Worm (Caenorhabditis elegans): Measurements from ENCODE around the gene ZK666.14.
"Not testable (repeated sequence)": the region's sequence is repeated elsewhere in the genome, so short reads cannot be mapped to it uniquely, and the experiment has no call there.

The ZK666.14 gene

ce11 chrII:10483860-10484259 lies 10.7 kb upstream of the ZK666.14 start:
- TF ChIP-seq sptf-1 (tag; optimal IDR thresholded peaks at IDR 0.05) (no peak), zip-8 (tag; optimal IDR thresholded peaks at IDR 0.05) (no peak), tbx-8 (GFP tag; optimal IDR thresholded peaks at IDR 0.05) (no peak), drap-1 (GFP tag; optimal IDR thresholded peaks at IDR 0.05) (no peak), elt-1 (tag; optimal IDR thresholded peaks at IDR 0.05; ENCODE audit: borderline replicate concordance, insufficient read depth) (no peak), ces-1 (GFP tag; optimal IDR thresholded peaks at IDR 0.05) (no peak), mab-5 (tag; optimal IDR thresholded peaks at IDR 0.05) (no peak), lin-32 (GFP tag; optimal IDR thresholded peaks at IDR 0.05) (no peak)

ce11 chrII:10485640-10486039 lies 8.9 kb upstream of the ZK666.14 start:
- TF ChIP-seq lsy-2 (tag; optimal IDR thresholded peaks at IDR 0.05) = no peak
- no peak for TF ChIP-seq nhr-12 (tag; optimal IDR thresholded peaks at IDR 0.05)
- TF ChIP-seq unc-120 (tag; optimal IDR thresholded peaks at IDR 0.05; ENCODE audit: poor library complexity, severe bottlenecking) = no peak
- TF ChIP-seq mab-5 (tag; optimal IDR thresholded peaks at IDR 0.05) = no peak
- no peak for TF ChIP-seq nhr-237 (tag; optimal IDR thresholded peaks at IDR 0.05)
- TF ChIP-seq lin-13 (tag; optimal IDR thresholded peaks at IDR 0.05) = no peak
- no peak for TF ChIP-seq hlh-1 (tag; optimal IDR thresholded peaks at IDR 0.05)
- no peak for TF ChIP-seq unc-62 (GFP tag; optimal IDR thresholded peaks at IDR 0.05)
- no peak for TF ChIP-seq ceh-83 (GFP tag; optimal IDR thresholded peaks at IDR 0.05)
- TF ChIP-seq ham-2 (GFP tag; optimal IDR thresholded peaks at IDR 0.05) = no peak
- no peak for TF ChIP-seq pha-4 (tag; optimal IDR thresholded peaks at IDR 0.05)
- TF ChIP-seq ztf-11 (tag; optimal IDR thresholded peaks at IDR 0.05) = no peak
- TF ChIP-seq ceh-39 (tag; optimal IDR thresholded peaks at IDR 0.05) = no peak

- no peak for TF ChIP-seq drap-1 (GFP tag; optimal IDR thresholded peaks at IDR 0.05)
- TF ChIP-seq snpc-4 (tag; optimal IDR thresholded peaks at IDR 0.05) = no peak
- no peak for TF ChIP-seq elt-1 (tag; optimal IDR thresholded peaks at IDR 0.05; ENCODE audit: borderline replicate concordance, insufficient read depth)
These were observed 7.8 kb upstream of the ZK666.14 start, which contains the start of gene ZK666.15 for ce11 chrII:10486738-10487137. TSS of gene ZK666.15 (plus strand) at chrII:10487038.

- TF ChIP-seq drap-1 (GFP tag; optimal IDR thresholded peaks at IDR 0.05) (no peak), hlh-1 (tag; optimal IDR thresholded peaks at IDR 0.05) (no peak), M03D4.4 (tag; optimal IDR thresholded peaks at IDR 0.05) (no peak), unc-120 (tag; optimal IDR thresholded peaks at IDR 0.05; ENCODE audit: poor library complexity, severe bottlenecking) (no peak), zip-8 (tag; optimal IDR thresholded peaks at IDR 0.05) (no peak), ham-2 (GFP tag; optimal IDR thresholded peaks at IDR 0.05) (no peak), flh-1 (GFP tag; optimal IDR thresholded peaks at IDR 0.05) (no peak), blmp-1 (tag; optimal IDR thresholded peaks at IDR 0.05) (no peak), ztf-11 (tag; optimal IDR thresholded peaks at IDR 0.05) (no peak), unc-62 (GFP tag; optimal IDR thresholded peaks at IDR 0.05) (no peak), nhr-76 (tag; optimal IDR thresholded peaks at IDR 0.05) (no peak), bed-3 (GFP tag; optimal IDR thresholded peaks at IDR 0.05) (no peak), nhr-12 (tag; optimal IDR thresholded peaks at IDR 0.05) (no peak), lsy-2 (tag; optimal IDR thresholded peaks at IDR 0.05) (no peak)
These were observed 4.2 kb upstream of the ZK666.14 start, which contains the start of gene clec-61 for ce11 chrII:10490329-10490728. TSS of gene clec-61 (minus strand) at chrII:10490537.

ce11 chrII:10493034-10493433 lies 1.5 kb upstream of the ZK666.14 start, which contains the start of gene ZK666.8:
TSS of gene ZK666.8 (minus strand) at chrII:10493134.
- not testable (repeated sequence) for TF ChIP-seq ceh-39 (tag; optimal IDR thresholded peaks at IDR 0.05); ham-2 (GFP tag; optimal IDR thresholded peaks at IDR 0.05); flh-1 (GFP tag; optimal IDR thresholded peaks at IDR 0.05)

ce11 chrII:10495912-10496311 lies 1.3 kb downstream of the ZK666.14 start, which contains the start of gene ZK666.12:
TSS of gene ZK666.12 (plus strand) at chrII:10496212.
- no peak for TF ChIP-seq pha-4 (tag; optimal IDR thresholded peaks at IDR 0.05)

- TF ChIP-seq nhr-12 (tag; optimal IDR thresholded peaks at IDR 0.05) = no peak
- no peak for TF ChIP-seq pha-4 (tag; optimal IDR thresholded peaks at IDR 0.05)
- TF ChIP-seq tbx-8 (GFP tag; optimal IDR thresholded peaks at IDR 0.05) = no peak
- no peak for TF ChIP-seq unc-39 (tag; optimal IDR thresholded peaks at IDR 0.05)
- TF ChIP-seq unc-120 (tag; optimal IDR thresholded peaks at IDR 0.05; ENCODE audit: poor library complexity, severe bottlenecking) = no peak
- no peak for TF ChIP-seq ztf-11 (tag; optimal IDR thresholded peaks at IDR 0.05)
- TF ChIP-seq lin-13 (tag; optimal IDR thresholded peaks at IDR 0.05) = no peak
- no peak for TF ChIP-seq ceh-39 (tag; optimal IDR thresholded peaks at IDR 0.05)
- TF ChIP-seq sem-2 (GFP tag; optimal IDR thresholded peaks at IDR 0.05) = no peak
These were observed 6.1 kb downstream of the ZK666.14 start for ce11 chrII:10500674-10501073.
